Fruit fly (Drosophila melanogaster): ENCODE data around the gene srw.

- TF ChIP-seq TFAM (GFP tag; optimal IDR thresholded peaks at IDR 0.05) (no peak), ewg (GFP tag; optimal IDR thresholded peaks at IDR 0.05) (no peak), Rx (GFP tag; IDR thresholded peaks at IDR 0.05) (no peak)
Observed at dm6 chr3L:4292120-4292697, 8.9 kb upstream of the srw start, which contains the start of the genes CG15012 and Fdx2.
